Worm (Caenorhabditis elegans) whole organism, mixed stage, embryonic: ENCODE data around the gene R13A5.15.
A peak's percentile ranks its signal among the peaks of the same experiment; 100 is the strongest.

ENCODE experiments used
- ces-1 ChIP-seq: fragments of 150-350 bp; optimal IDR thresholded peaks from 2 replicates; lab custom pipeline; 2014; ENCODE audit warnings: missing biosample characterization, missing genetic modification reagents, missing genetic modification characterization
- elt-1 ChIP-seq: sonication (generic microtip); optimal IDR thresholded peaks from 2 replicates; lab custom pipeline; 2017; ENCODE audit warnings: missing genetic modification characterization, mild to moderate bottlenecking, missing compliant biosample characterization, antibody characterized with exemption, moderate library complexity, borderline replicate concordance; ENCODE audit not compliant: insufficient read depth
- lsy-2 ChIP-seq: fragments of 150-350 bp; optimal IDR thresholded peaks from 2 replicates; lab custom pipeline; 2014; ENCODE audit warnings: missing biosample characterization, missing genetic modification characterization
- nhr-237 ChIP-seq: fragments of 150-350 bp; optimal IDR thresholded peaks from 2 replicates; lab custom pipeline; 2014; ENCODE audit warnings: missing biosample characterization, missing genetic modification characterization
- nhr-28 ChIP-seq: fragments of 150-350 bp; optimal IDR thresholded peaks from 2 replicates; lab custom pipeline; 2014; ENCODE audit warnings: missing biosample characterization, missing genetic modification characterization
- snpc-4 ChIP-seq: fragments of 150-350 bp; optimal IDR thresholded peaks from 2 replicates; lab custom pipeline; 2014; ENCODE audit warnings: missing biosample characterization, missing genetic modification characterization
- unc-62 ChIP-seq: fragments of 150-350 bp; optimal IDR thresholded peaks from 2 replicates; lab custom pipeline; 2014; ENCODE audit warnings: missing biosample characterization, missing genetic modification reagents, missing genetic modification characterization
- ztf-11 ChIP-seq: fragments of 150-350 bp; optimal IDR thresholded peaks from 2 replicates; lab custom pipeline; 2014; ENCODE audit warnings: missing biosample characterization, missing genetic modification characterization

DNA sequence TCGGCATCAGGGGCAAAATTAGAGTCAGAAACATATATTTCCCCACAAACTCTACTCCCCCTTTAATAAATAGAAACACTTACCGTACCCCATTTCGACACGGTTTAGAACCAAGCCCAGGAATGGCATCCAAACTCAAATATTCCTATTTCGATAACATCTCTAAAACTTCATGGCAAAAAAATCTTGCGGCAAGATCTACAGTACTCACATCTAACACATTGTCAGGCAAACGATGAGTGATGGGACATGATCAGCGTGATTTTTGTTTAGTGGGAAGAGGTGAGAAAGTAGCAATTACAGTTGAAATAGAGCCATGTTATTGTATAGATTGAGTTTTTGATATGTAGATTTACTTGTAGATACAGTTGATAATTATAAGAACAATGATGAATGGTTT lies 37.1 kb downstream of the R13A5.15 start:
- TF ChIP-seq nhr-237 (tag; lab: Kevin White, UChicago) (no peak), elt-1 (tag; lab: Kevin White, UChicago) (no peak), ces-1 (no peak), nhr-28 (tag; lab: Kevin White, UChicago) (no peak), unc-62 (GFP tag; lab: Kevin White, UChicago) (peak; percentile 28), lsy-2 (tag; lab: Kevin White, UChicago) (no peak), ztf-11 (tag; lab: Kevin White, UChicago) (no peak), snpc-4 (tag; lab: Kevin White, UChicago) (no peak)
